Fruit fly (Drosophila melanogaster): ENCODE data around the gene CG43867.

Gene CG43867

DNA sequence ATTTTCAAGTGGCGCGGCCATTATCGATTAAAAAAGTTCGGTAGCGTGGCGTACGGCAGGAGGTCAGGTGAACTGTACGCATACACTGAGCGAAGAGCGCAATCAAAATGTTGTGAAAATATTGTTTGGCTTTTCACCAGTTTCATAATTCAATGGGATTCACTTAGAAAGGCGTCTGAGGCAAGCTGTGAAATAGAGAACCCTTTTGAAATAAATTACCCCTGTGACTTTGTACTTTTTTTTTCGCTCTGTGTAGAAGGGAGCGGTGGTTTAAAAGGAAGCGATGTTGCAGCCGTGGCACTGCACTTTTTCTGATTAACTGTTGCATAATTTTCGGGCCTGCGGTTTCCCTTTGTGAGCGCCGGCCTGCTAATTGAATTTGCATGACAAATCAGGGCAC, 54.0 kb downstream of the CG43867 start:
- TF ChIP-seq cic (GFP tag; optimal IDR thresholded peaks at IDR 0.05): no peak
- no peak for TF ChIP-seq CG5204 (GFP tag; optimal IDR thresholded peaks at IDR 0.05)
- no peak for TF ChIP-seq CG7045 (GFP tag; optimal IDR thresholded peaks at IDR 0.05)
- no peak for TF ChIP-seq Clk (GFP tag; optimal IDR thresholded peaks at IDR 0.05)
- no peak for TF ChIP-seq bab1 (GFP tag; optimal IDR thresholded peaks at IDR 0.05)
- no peak for TF ChIP-seq CG33017 (tag; optimal IDR thresholded peaks at IDR 0.05)
- TF ChIP-seq Crg-1 (GFP tag; optimal IDR thresholded peaks at IDR 0.05): no peak
- no peak for TF ChIP-seq CG11617 (GFP tag; optimal IDR thresholded peaks at IDR 0.05)
- no peak for TF ChIP-seq Hr96 (GFP tag; optimal IDR thresholded peaks at IDR 0.05)
- no peak for TF ChIP-seq kay (GFP tag; ENCODE audit: borderline replicate concordance)
- no peak for TF ChIP-seq toe (GFP tag; optimal IDR thresholded peaks at IDR 0.05)
- TF ChIP-seq CG1620 (GFP tag; optimal IDR thresholded peaks at IDR 0.05): no peak
- TF ChIP-seq ovo (GFP tag; optimal IDR thresholded peaks at IDR 0.05): no peak
- TF ChIP-seq Mnt (GFP tag; optimal IDR thresholded peaks at IDR 0.05): no peak
- TF ChIP-seq pad (GFP tag; optimal IDR thresholded peaks at IDR 0.05): no peak

DNA sequence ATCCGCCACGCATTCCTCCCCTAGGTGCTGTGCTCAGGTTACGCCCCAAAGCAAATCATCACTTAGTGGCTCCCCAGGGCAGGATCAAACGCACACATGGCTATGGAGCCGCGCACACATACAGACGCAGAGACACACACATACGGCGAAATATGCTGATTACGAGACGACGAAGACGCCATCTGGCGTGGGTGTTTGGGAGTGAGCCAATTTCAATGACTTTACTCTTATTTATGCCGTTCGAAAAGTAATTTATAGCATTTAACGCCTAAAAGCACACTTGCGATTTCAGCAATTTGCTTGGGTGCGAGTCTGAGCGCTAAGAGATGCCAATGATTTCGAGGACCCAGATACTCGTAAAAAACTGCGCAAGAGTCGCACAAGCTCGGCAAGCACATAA, 59.3 kb downstream of the CG43867 start:
- no peak for TF ChIP-seq CG5204 (GFP tag; optimal IDR thresholded peaks at IDR 0.05)
- TF ChIP-seq Mnt (GFP tag; optimal IDR thresholded peaks at IDR 0.05): no peak
- TF ChIP-seq kay (GFP tag; ENCODE audit: borderline replicate concordance): no peak
- no peak for TF ChIP-seq bab1 (GFP tag; optimal IDR thresholded peaks at IDR 0.05)
- no peak for TF ChIP-seq cic (GFP tag; optimal IDR thresholded peaks at IDR 0.05)
- TF ChIP-seq CG33017 (tag; optimal IDR thresholded peaks at IDR 0.05): no peak
- no peak for TF ChIP-seq tj (GFP tag; optimal IDR thresholded peaks at IDR 0.05)
- TF ChIP-seq CG11617 (GFP tag; optimal IDR thresholded peaks at IDR 0.05): no peak
- TF ChIP-seq CG14711 (tag; optimal IDR thresholded peaks at IDR 0.05): no peak
- TF ChIP-seq Clk (GFP tag; optimal IDR thresholded peaks at IDR 0.05): no peak
- no peak for TF ChIP-seq Crg-1 (GFP tag; optimal IDR thresholded peaks at IDR 0.05)
- no peak for TF ChIP-seq cnc (optimal IDR thresholded peaks at IDR 0.05)
- no peak for TF ChIP-seq CG12768 (GFP tag; optimal IDR thresholded peaks at IDR 0.05)
- no peak for TF ChIP-seq CG7101 (tag; optimal IDR thresholded peaks at IDR 0.05)
- TF ChIP-seq Hr96 (GFP tag; optimal IDR thresholded peaks at IDR 0.05): no peak
- TF ChIP-seq toe (GFP tag; optimal IDR thresholded peaks at IDR 0.05): no peak
- TF ChIP-seq ovo (GFP tag; optimal IDR thresholded peaks at IDR 0.05): no peak
- no peak for TF ChIP-seq CG1620 (GFP tag; optimal IDR thresholded peaks at IDR 0.05)

DNA sequence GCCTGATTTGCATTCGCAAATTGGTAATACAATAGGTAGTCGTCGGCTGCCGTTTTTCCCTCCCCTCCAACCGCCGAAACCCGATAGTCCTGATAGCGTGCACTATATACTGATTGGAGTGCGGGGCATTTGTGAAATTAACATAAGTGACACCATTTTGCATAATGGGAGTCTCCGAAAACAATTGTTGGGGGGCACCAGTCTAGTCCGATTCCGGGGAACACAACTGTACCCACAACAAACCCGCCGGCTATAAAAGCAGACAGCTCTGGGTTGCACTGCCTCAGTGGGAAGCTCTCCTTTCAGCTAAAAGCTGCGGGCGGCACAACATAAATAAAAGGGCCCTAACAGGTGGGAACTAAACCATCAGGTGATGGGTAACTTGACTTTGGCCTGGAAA, 65.5 kb downstream of the CG43867 start, which contains the start of gene CG14634:
CG14634 (plus strand) TSS at position 301 of the 400 bp plus-strand sequence.
- TF ChIP-seq Clk (GFP tag; optimal IDR thresholded peaks at IDR 0.05): no peak
- TF ChIP-seq CG1620 (GFP tag; optimal IDR thresholded peaks at IDR 0.05): no peak
- TF ChIP-seq Crg-1 (GFP tag; optimal IDR thresholded peaks at IDR 0.05): no peak

DNA sequence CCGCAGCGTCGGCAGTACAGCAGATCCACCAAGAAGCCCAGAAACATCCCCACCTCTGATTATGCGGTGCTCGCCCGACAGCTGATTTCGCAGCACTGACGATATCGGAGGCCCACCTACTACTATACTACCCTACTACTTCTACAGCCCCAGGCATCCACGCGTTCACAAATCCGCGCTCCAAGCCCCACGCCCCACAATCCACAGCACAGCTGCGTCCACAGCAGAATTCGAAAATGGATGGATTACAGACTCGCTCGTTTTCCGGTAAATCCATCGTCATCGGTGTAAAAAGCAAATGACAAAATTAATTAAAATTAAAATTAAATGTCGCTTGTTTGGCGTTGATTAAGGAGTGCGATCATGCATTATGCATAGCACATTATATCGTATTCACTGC, 80.7 kb downstream of the CG43867 start, which contains the start of gene CG3713:
CG3713 (minus strand) TSS at position 101 of the 400 bp plus-strand sequence.
- TF ChIP-seq CG33017 (tag; optimal IDR thresholded peaks at IDR 0.05) (no peak), pad (GFP tag; optimal IDR thresholded peaks at IDR 0.05) (no peak), kay (GFP tag; ENCODE audit: borderline replicate concordance) (no peak), tj (GFP tag; optimal IDR thresholded peaks at IDR 0.05) (no peak), toe (GFP tag; optimal IDR thresholded peaks at IDR 0.05) (no peak), CG5204 (GFP tag; optimal IDR thresholded peaks at IDR 0.05) (no peak), Crg-1 (GFP tag; optimal IDR thresholded peaks at IDR 0.05) (no peak), Hr96 (GFP tag; optimal IDR thresholded peaks at IDR 0.05) (no peak), ovo (GFP tag; optimal IDR thresholded peaks at IDR 0.05) (no peak), CG12768 (GFP tag; optimal IDR thresholded peaks at IDR 0.05) (no peak), CG1620 (GFP tag; optimal IDR thresholded peaks at IDR 0.05) (no peak)

DNA sequence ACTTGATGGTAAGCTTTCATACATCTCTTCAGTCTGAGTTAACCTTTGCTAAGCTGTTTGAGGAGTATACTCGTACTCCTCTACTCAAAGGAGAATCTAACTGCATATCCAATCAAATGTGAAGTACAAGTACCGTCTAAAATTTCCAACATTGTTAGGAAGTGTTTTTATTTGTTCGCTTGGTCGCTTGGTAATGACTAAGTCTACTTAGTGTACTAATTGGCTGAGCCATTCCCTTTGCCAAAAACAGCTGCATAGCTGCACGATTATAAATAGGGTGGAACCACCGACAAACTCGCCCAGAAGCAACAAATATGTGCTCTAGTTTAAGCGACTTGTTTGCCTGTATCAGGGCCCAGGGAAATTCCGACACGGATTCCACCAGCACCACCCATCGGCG, 83.3 kb downstream of the CG43867 start, which contains the start of gene CG14635:
CG14635 (plus strand) TSS at position 301 of the 400 bp plus-strand sequence.
- no peak for TF ChIP-seq cic (GFP tag; optimal IDR thresholded peaks at IDR 0.05)
- TF ChIP-seq tj (GFP tag; optimal IDR thresholded peaks at IDR 0.05): no peak
- no peak for TF ChIP-seq CG12768 (GFP tag; optimal IDR thresholded peaks at IDR 0.05)
- TF ChIP-seq CG7045 (GFP tag; optimal IDR thresholded peaks at IDR 0.05): no peak
- no peak for TF ChIP-seq CG33017 (tag; optimal IDR thresholded peaks at IDR 0.05)
- TF ChIP-seq Hr96 (GFP tag; optimal IDR thresholded peaks at IDR 0.05): no peak

DNA sequence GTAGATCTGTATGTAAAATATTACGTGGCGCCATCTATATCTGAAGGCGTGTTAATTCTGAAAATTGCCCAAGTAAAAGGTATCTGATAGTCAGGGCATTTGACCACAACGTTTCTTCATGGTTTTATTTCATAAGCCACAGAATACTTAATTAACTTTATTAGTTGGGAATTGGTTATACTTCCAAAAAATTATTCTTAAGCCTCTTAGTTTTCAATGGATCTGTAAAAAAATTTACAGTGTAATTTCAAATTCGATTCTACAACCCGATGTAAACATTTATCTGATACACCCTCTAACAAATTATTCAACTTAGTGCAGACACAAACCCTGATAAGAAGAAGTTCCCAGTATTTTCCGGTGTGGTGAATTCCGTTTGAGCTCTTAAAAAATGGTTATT, 84.3 kb downstream of the CG43867 start:
- no peak for TF ChIP-seq tj (GFP tag; optimal IDR thresholded peaks at IDR 0.05)
- TF ChIP-seq cnc (optimal IDR thresholded peaks at IDR 0.05): no peak
- TF ChIP-seq CG1620 (GFP tag; optimal IDR thresholded peaks at IDR 0.05): no peak
- TF ChIP-seq CG5204 (GFP tag; optimal IDR thresholded peaks at IDR 0.05): no peak
- no peak for TF ChIP-seq bab1 (GFP tag; optimal IDR thresholded peaks at IDR 0.05)
- TF ChIP-seq CG12768 (GFP tag; optimal IDR thresholded peaks at IDR 0.05): no peak
- no peak for TF ChIP-seq cic (GFP tag; optimal IDR thresholded peaks at IDR 0.05)
- no peak for TF ChIP-seq Hr96 (GFP tag; optimal IDR thresholded peaks at IDR 0.05)
- no peak for TF ChIP-seq CG7101 (tag; optimal IDR thresholded peaks at IDR 0.05)
- TF ChIP-seq Crg-1 (GFP tag; optimal IDR thresholded peaks at IDR 0.05): no peak
- TF ChIP-seq CG14711 (tag; optimal IDR thresholded peaks at IDR 0.05): no peak
- no peak for TF ChIP-seq CG11617 (GFP tag; optimal IDR thresholded peaks at IDR 0.05)
- no peak for TF ChIP-seq Clk (GFP tag; optimal IDR thresholded peaks at IDR 0.05)
- TF ChIP-seq ovo (GFP tag; optimal IDR thresholded peaks at IDR 0.05): no peak
- no peak for TF ChIP-seq pad (GFP tag; optimal IDR thresholded peaks at IDR 0.05)
- no peak for TF ChIP-seq Mnt (GFP tag; optimal IDR thresholded peaks at IDR 0.05)
- no peak for TF ChIP-seq toe (GFP tag; optimal IDR thresholded peaks at IDR 0.05)
- no peak for TF ChIP-seq kay (GFP tag; ENCODE audit: borderline replicate concordance)

DNA sequence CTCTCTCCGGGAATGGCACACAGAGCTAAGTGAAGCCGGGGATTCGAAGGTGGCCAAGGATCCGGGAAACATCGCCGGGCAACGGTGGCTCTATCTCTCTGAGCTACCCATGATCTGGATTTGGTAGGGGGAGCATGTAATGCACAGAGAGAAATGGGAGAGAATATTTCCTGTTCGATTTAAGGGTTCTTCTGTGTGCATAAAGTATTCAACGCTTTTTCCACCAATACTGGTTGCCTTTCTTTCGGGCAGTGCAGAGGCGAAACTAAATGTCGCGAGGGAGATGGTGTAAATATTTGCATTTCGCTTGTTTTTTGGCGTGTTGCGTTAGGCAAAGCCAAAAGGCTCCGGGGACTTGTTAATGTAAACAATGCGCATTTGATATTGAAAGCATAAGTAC, 85.8 kb downstream of the CG43867 start:
- TF ChIP-seq cnc (optimal IDR thresholded peaks at IDR 0.05): no peak
- no peak for TF ChIP-seq CG12768 (GFP tag; optimal IDR thresholded peaks at IDR 0.05)
- TF ChIP-seq CG33017 (tag; optimal IDR thresholded peaks at IDR 0.05): no peak
- TF ChIP-seq Clk (GFP tag; optimal IDR thresholded peaks at IDR 0.05): no peak
- no peak for TF ChIP-seq tj (GFP tag; optimal IDR thresholded peaks at IDR 0.05)
- TF ChIP-seq kay (GFP tag; ENCODE audit: borderline replicate concordance): no peak
- no peak for TF ChIP-seq CG7101 (tag; optimal IDR thresholded peaks at IDR 0.05)
- no peak for TF ChIP-seq CG5204 (GFP tag; optimal IDR thresholded peaks at IDR 0.05)
- TF ChIP-seq CG11617 (GFP tag; optimal IDR thresholded peaks at IDR 0.05): no peak
- no peak for TF ChIP-seq Crg-1 (GFP tag; optimal IDR thresholded peaks at IDR 0.05)
- TF ChIP-seq CG7045 (GFP tag; optimal IDR thresholded peaks at IDR 0.05): no peak
- no peak for TF ChIP-seq Hr96 (GFP tag; optimal IDR thresholded peaks at IDR 0.05)
- no peak for TF ChIP-seq toe (GFP tag; optimal IDR thresholded peaks at IDR 0.05)
- TF ChIP-seq CG1620 (GFP tag; optimal IDR thresholded peaks at IDR 0.05): no peak
- no peak for TF ChIP-seq Mnt (GFP tag; optimal IDR thresholded peaks at IDR 0.05)
- no peak for TF ChIP-seq cic (GFP tag; optimal IDR thresholded peaks at IDR 0.05)
- no peak for TF ChIP-seq bab1 (GFP tag; optimal IDR thresholded peaks at IDR 0.05)
- TF ChIP-seq pad (GFP tag; optimal IDR thresholded peaks at IDR 0.05): no peak
- TF ChIP-seq CG14711 (tag; optimal IDR thresholded peaks at IDR 0.05): no peak
- no peak for TF ChIP-seq ovo (GFP tag; optimal IDR thresholded peaks at IDR 0.05)

Measured in whole organism, adult.